Worm (Caenorhabditis elegans): ENCODE measurements around the gene gfi-3.
"Not testable (repeated sequence)": the region's sequence is repeated elsewhere in the genome, so short reads cannot be mapped to it uniquely, and the experiment has no call there.

The gfi-3 gene

DNA sequence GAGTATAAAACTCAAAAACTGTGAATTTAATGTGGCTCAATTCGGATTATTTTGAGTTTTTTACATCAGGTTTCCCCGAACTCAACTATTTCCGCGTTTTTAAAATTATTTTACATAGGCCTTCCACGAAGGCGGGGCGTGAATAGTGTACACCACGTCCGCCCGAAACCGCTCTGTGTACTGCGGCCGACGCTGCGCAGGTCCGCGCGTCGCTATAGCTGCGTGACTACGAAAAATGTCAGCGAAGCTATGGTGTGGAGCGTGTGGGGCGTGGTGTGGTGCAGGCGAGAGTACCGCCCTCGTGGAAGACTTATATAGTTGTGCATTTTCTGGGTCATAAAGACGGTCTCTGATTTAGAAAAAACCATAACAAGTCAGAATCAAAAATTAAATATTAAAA is 37.5 kb downstream of the gfi-3 start:
- no peak for TF ChIP-seq Y105C5A.15 (GFP tag; IDR thresholded peaks at IDR 0.05)
- TF ChIP-seq tag-97 (GFP tag; IDR thresholded peaks at IDR 0.05): no peak
- TF ChIP-seq egl-43 (GFP tag; IDR thresholded peaks at IDR 0.05): 0 out of 2 replicates have a peak, but pooled peaks have one; percentile 10
- peak; percentile 36 for TF ChIP-seq set-16 (GFP tag; IDR thresholded peaks at IDR 0.05)
- TF ChIP-seq tra-1 (GFP tag; IDR thresholded peaks at IDR 0.05): no peak
- TF ChIP-seq aha-1 (tag): peak; percentile 85
- no peak for TF ChIP-seq nhr-6 (tag; optimal IDR thresholded peaks at IDR 0.05)

DNA sequence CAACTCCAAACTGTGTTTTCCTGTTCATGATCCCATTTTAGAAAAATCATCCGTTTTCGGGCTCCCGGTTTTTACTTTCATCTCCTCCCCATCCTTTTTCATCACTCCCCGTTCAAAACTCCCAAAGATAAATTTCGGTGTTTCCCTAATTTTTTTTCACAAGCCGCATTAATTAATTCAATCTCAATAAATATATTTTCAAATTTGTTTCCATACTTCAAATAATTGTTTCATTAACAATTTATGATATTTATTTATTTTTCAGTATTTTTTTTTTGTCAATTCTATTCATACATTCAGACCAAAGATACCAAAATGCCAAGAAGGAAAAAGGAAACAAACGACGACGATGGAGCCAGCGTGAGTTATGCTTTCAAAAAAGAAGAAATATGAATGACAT is 40.1 kb downstream of the gfi-3 start, which contains the start of gene D1025.1:
Gene D1025.1 (plus strand): TSS at position 301 of the 400 bp plus-strand sequence.
- TF ChIP-seq mdt-29 (GFP tag; IDR thresholded peaks at IDR 0.05): no peak
- TF ChIP-seq attf-4 (tag; optimal IDR thresholded peaks at IDR 0.05): no peak
- TF ChIP-seq jun-1 (tag; optimal IDR thresholded peaks at IDR 0.05): no peak
- no peak for TF ChIP-seq saeg-2 (GFP tag; IDR thresholded peaks at IDR 0.05)
- no peak for TF ChIP-seq snpc-1.2 (GFP tag; IDR thresholded peaks at IDR 0.05)
- TF ChIP-seq lsy-2 (tag; optimal IDR thresholded peaks at IDR 0.05): no peak
- no peak for TF ChIP-seq ceh-28 (tag; optimal IDR thresholded peaks at IDR 0.05)
- no peak for TF ChIP-seq zip-2 (tag; optimal IDR thresholded peaks at IDR 0.05)
- TF ChIP-seq ceh-44 (GFP tag; IDR thresholded peaks at IDR 0.05): no peak
- no peak for TF ChIP-seq ceh-82 (tag; optimal IDR thresholded peaks at IDR 0.05)
- no peak for TF ChIP-seq zip-11 (GFP tag; IDR thresholded peaks at IDR 0.05)
- TF ChIP-seq nhr-11 (tag; optimal IDR thresholded peaks at IDR 0.05): no peak
- no peak for TF ChIP-seq ceh-62 (tag; optimal IDR thresholded peaks at IDR 0.05)

DNA sequence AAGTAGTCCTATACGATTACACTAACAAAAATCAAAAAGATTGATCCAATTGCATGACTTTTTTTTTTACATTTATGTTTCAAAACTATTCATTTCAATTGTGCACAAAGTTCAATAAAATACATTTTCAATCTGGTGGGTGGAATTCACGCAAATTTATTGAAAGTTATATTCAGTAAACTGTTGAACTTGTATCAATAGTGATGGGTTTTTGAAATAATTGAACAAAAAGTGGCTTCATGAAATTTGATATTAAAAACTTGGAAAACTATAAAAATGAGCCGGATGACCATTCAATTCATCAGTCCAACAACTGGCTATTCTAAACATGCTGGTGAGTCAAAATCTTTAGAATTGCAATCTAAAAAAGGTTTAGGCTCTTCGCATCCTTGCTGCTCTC is 42.9 kb downstream of the gfi-3 start, which contains the start of gene nspc-16:
Gene nspc-16 (plus strand): TSS at position 301 of the 400 bp plus-strand sequence.
- TF ChIP-seq unc-62 (GFP tag; optimal IDR thresholded peaks at IDR 0.05 in 1 of 2) (no peak), unc-62 (tag; optimal IDR thresholded peaks at IDR 0.05) (no peak), nhr-25 (tag; optimal IDR thresholded peaks at IDR 0.05; ENCODE audit: borderline replicate concordance, insufficient read depth) (no peak), snpc-1.2 (GFP tag; IDR thresholded peaks at IDR 0.05) (no peak), R02D3.7 (tag; optimal IDR thresholded peaks at IDR 0.05) (no peak), dmd-9 (GFP tag; IDR thresholded peaks at IDR 0.05) (no peak), nhr-102 (tag; optimal IDR thresholded peaks at IDR 0.05) (no peak), set-16 (GFP tag; IDR thresholded peaks at IDR 0.05) (no peak), lim-7 (GFP tag; IDR thresholded peaks at IDR 0.05) (no peak), zip-2 (tag; optimal IDR thresholded peaks at IDR 0.05) (no peak), F10B5.3 (tag; optimal IDR thresholded peaks at IDR 0.05) (no peak), dmd-6 (GFP tag; IDR thresholded peaks at IDR 0.05) (no peak), nhr-11 (tag; optimal IDR thresholded peaks at IDR 0.05) (no peak), unc-130 (GFP tag; optimal IDR thresholded peaks at IDR 0.05) (no peak), lir-3 (tag; optimal IDR thresholded peaks at IDR 0.05) (no peak), hlh-30 (tag; optimal IDR thresholded peaks at IDR 0.05; ENCODE audit: insufficient read depth) (no peak), fos-1 (tag; optimal IDR thresholded peaks at IDR 0.05) (no peak)

DNA sequence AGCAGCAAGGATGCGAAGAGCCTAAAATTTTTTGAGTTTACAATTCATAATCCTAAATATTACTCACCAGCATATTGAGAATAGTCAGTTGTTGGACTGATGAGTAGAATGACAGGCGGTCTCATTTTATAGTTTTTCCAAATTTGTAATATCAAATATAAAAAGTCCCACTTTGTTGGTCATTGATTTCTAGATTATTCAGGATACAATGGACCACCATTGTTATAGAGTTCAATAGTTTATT is 44.6 kb downstream of the gfi-3 start, which contains the start of gene nspc-17:
Gene nspc-17 (minus strand): TSS at position 101 of the 244 bp plus-strand sequence.
- TF ChIP-seq pha-4 (GFP tag; IDR thresholded peaks at IDR 0.05); pha-4 (tag; optimal IDR thresholded peaks at IDR 0.05); lir-3 (tag; optimal IDR thresholded peaks at IDR 0.05); dve-1 (tag; optimal IDR thresholded peaks at IDR 0.05; ENCODE audit: insufficient read depth): not testable (repeated sequence)

Measured in whole organism, L4 larva.